Worm (Caenorhabditis elegans) whole organism, mixed stage, embryonic: ENCODE data around the gene idpc-5.

Source experiments
- pha-4 ChIP-seq: fragments of 150-350 bp; optimal IDR thresholded peaks from 2 replicates; lab custom pipeline; 2018; ENCODE audit warnings: missing biosample characterization, missing genetic modification reagents, missing genetic modification characterization
- snpc-4 ChIP-seq: fragments of 150-350 bp; optimal IDR thresholded peaks from 2 replicates; lab custom pipeline; 2014; ENCODE audit warnings: missing biosample characterization, missing genetic modification characterization
- ztf-11 ChIP-seq: fragments of 150-350 bp; optimal IDR thresholded peaks from 2 replicates; lab custom pipeline; 2014; ENCODE audit warnings: missing biosample characterization, missing genetic modification characterization

DNA sequence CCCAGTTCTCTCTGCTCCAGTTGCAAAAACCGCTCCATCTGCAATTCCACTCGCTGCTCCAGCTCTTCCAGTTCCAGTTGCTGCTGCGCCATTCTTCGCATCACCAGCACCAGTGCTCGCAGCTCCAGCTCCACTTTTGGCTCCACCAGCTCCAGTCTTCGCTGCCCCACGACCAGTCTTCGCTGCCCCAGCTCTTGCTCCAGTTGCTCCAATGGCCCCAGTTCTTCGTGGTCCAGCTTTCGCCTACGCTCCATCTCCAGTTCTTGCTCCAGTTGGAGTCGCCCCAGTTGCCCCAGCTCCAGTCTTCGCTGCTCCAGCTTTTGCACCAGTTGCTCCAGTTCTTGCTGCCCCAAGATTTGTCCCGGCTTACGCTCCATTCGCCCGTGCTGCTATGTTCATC, 2.3 kb downstream of the idpc-5 start:
- TF ChIP-seq snpc-4 (tag; lab: Kevin White, UChicago) = no peak
- no peak for TF ChIP-seq ztf-11
- TF ChIP-seq pha-4 = no peak
